Worm (Caenorhabditis elegans) whole organism, L2 larva: Measurements from ENCODE around the gene kdin-1.

Source experiments
- Y55F3AM.14 ChIP-seq: fragments of 200-800 bp; sonication (Bioruptor generic); optimal IDR thresholded peaks from 2 replicates; lab custom pipeline; 2018; ENCODE audit warnings: mild to moderate bottlenecking, missing genetic modification characterization, missing compliant biosample characterization
- ceh-16 ChIP-seq: fragments of 150-350 bp; optimal IDR thresholded peaks from 2 replicates; lab custom pipeline; 2014; ENCODE audit warnings: missing biosample characterization, missing genetic modification characterization
- ceh-82 ChIP-seq: fragments of 150-350 bp; optimal IDR thresholded peaks from 2 replicates; lab custom pipeline; 2014; ENCODE audit warnings: missing biosample characterization, missing genetic modification characterization
- fos-1 ChIP-seq: fragments of 150-350 bp; optimal IDR thresholded peaks from 2 replicates; lab custom pipeline; 2014; ENCODE audit warnings: missing biosample characterization, missing genetic modification characterization
- mbf-1 ChIP-seq: sonication (generic microtip); optimal IDR thresholded peaks from 2 replicates; lab custom pipeline; 2017; ENCODE audit warnings: missing biosample characterization, missing genetic modification characterization
- nhr-11 ChIP-seq: fragments of 150-350 bp; optimal IDR thresholded peaks from 2 replicates; lab custom pipeline; 2014; ENCODE audit warnings: missing biosample characterization, missing genetic modification characterization
- nhr-6 ChIP-seq: fragments of 150-350 bp; optimal IDR thresholded peaks from 2 replicates; lab custom pipeline; 2014; ENCODE audit warnings: missing biosample characterization, missing genetic modification characterization
- sma-3 ChIP-seq: sonication (generic microtip); optimal IDR thresholded peaks from 2 replicates; lab custom pipeline; 2016; ENCODE audit warnings: missing genetic modification reagents, missing genetic modification characterization, missing compliant biosample characterization
- sma-9 ChIP-seq, 2 experiments: fragments of 150-350 bp in 1 of 2; sonication (generic microtip) in 1 of 2; optimal IDR thresholded peaks; 2 replicates each; lab custom pipeline; 2014 to 2016; ENCODE audit warnings: missing genetic modification characterization in 2 of 2, mild to moderate bottlenecking in 1 of 2, missing biosample characterization in 1 of 2, missing compliant biosample characterization in 1 of 2, missing genetic modification reagents in 1 of 2, moderate library complexity in 1 of 2
- unc-62 ChIP-seq: fragments of 150-350 bp; optimal IDR thresholded peaks from 2 replicates; lab custom pipeline; 2014; ENCODE audit warnings: missing biosample characterization, missing genetic modification reagents, missing genetic modification characterization

- TF ChIP-seq nhr-6 (tag; lab: Kevin White, UChicago) (no peak), nhr-11 (tag; lab: Kevin White, UChicago) (no peak), sma-9 (GFP tag; optimal IDR thresholded peaks at IDR 0.05; lab: Kevin White, UChicago) (no peak), sma-9 (tag; optimal IDR thresholded peaks at IDR 0.05; lab: Kevin White, UChicago) (no peak), Y55F3AM.14 (GFP tag; lab: Kevin White, UChicago) (no peak), sma-3 (no peak), ceh-16 (tag; lab: Kevin White, UChicago) (no peak), unc-62 (no peak), mbf-1 (tag; lab: Kevin White, UChicago) (no peak), fos-1 (tag; lab: Kevin White, UChicago) (no peak), ceh-82 (tag; lab: Kevin White, UChicago) (no peak)
These were observed 237 bp upstream of the kdin-1 start for ce11 chrIV:11038218-11038617.
